Worm (Caenorhabditis elegans) whole organism, L3 larva: ENCODE results near the gene T08G3.6.

Experiments used
- R02D3.7 ChIP-seq: fragments of 150-350 bp; optimal IDR thresholded peaks from 2 replicates; lab custom pipeline; 2014; ENCODE audit warnings: missing biosample characterization, missing genetic modification characterization
- ceh-16 ChIP-seq: sonication (generic microtip); optimal IDR thresholded peaks from 2 replicates; lab custom pipeline; 2017; ENCODE audit warnings: missing biosample characterization, missing genetic modification characterization
- ceh-28 ChIP-seq: fragments of 150-350 bp; optimal IDR thresholded peaks from 2 replicates; lab custom pipeline; 2014; ENCODE audit warnings: missing biosample characterization, missing genetic modification reagents, missing genetic modification characterization
- ceh-82 ChIP-seq: fragments of 150-350 bp; optimal IDR thresholded peaks from 2 replicates; lab custom pipeline; 2014; ENCODE audit warnings: missing biosample characterization, missing genetic modification characterization
- ceh-9 ChIP-seq: sonication (generic microtip); optimal IDR thresholded peaks from 2 replicates; lab custom pipeline; 2018; ENCODE audit warnings: missing biosample characterization, missing genetic modification characterization
- daf-12 ChIP-seq: fragments of 150-350 bp; optimal IDR thresholded peaks from 2 replicates; lab custom pipeline; 2014; ENCODE audit warnings: missing biosample characterization, missing genetic modification reagents, missing genetic modification characterization
- egl-5 ChIP-seq: fragments of 150-350 bp; optimal IDR thresholded peaks from 2 replicates; lab custom pipeline; 2017; ENCODE audit warnings: missing biosample characterization, missing genetic modification reagents, missing genetic modification characterization, inconsistent platforms
- elt-1 ChIP-seq: fragments of 150-350 bp; optimal IDR thresholded peaks from 2 replicates; lab custom pipeline; 2014; ENCODE audit warnings: missing biosample characterization, missing genetic modification characterization
- elt-2 ChIP-seq: sonication (generic microtip); optimal IDR thresholded peaks from 2 replicates; lab custom pipeline; 2016; ENCODE audit warnings: missing genetic modification reagents, mild to moderate bottlenecking, missing genetic modification characterization, missing compliant biosample characterization
- elt-3 ChIP-seq, 3 experiments: fragments of 150-350 bp in 1 of 3; sonication (generic microtip) in 2 of 3; optimal IDR thresholded peaks; 2 replicates in 2 of 3; 4 replicates in 1 of 3; lab custom pipeline; 2014 to 2017; ENCODE audit warnings: missing biosample characterization in 3 of 3, missing genetic modification characterization in 3 of 3
- fkh-10 ChIP-seq: sonication (generic microtip); optimal IDR thresholded peaks from 2 replicates; lab custom pipeline; 2017; ENCODE audit warnings: missing biosample characterization, missing genetic modification reagents, missing genetic modification characterization
- fkh-2 ChIP-seq: fragments of 150-350 bp; optimal IDR thresholded peaks from 2 replicates; lab custom pipeline; 2014; ENCODE audit warnings: missing biosample characterization, missing genetic modification reagents, missing genetic modification characterization
- hmg-11 ChIP-seq: sonication (generic microtip); optimal IDR thresholded peaks from 2 replicates; lab custom pipeline; 2016; ENCODE audit warnings: missing genetic modification characterization, missing compliant biosample characterization
- lin-15B ChIP-seq: fragments of 150-350 bp; optimal IDR thresholded peaks from 2 replicates; lab custom pipeline; 2014; ENCODE audit warnings: missing biosample characterization, missing genetic modification characterization
- lin-39 ChIP-seq: fragments of 150-350 bp; optimal IDR thresholded peaks from 2 replicates; lab custom pipeline; 2018; ENCODE audit warnings: missing biosample characterization, missing genetic modification reagents, missing genetic modification characterization
- lsy-12 ChIP-seq: sonication (generic microtip); optimal IDR thresholded peaks from 2 replicates; lab custom pipeline; 2016; ENCODE audit warnings: mild to moderate bottlenecking, missing genetic modification characterization, missing compliant biosample characterization
- mdl-1 ChIP-seq: fragments of 150-350 bp; optimal IDR thresholded peaks from 2 replicates; lab custom pipeline; 2014; ENCODE audit warnings: missing biosample characterization, missing genetic modification characterization
- mml-1 ChIP-seq: fragments of 150-350 bp; sonication (generic microtip); optimal IDR thresholded peaks from 3 replicates; lab custom pipeline; 2014; ENCODE audit warnings: missing biosample characterization, missing genetic modification characterization
- nfya-1 ChIP-seq: sonication (generic microtip); optimal IDR thresholded peaks from 2 replicates; lab custom pipeline; 2017; ENCODE audit warnings: missing genetic modification characterization, mild to moderate bottlenecking, missing compliant biosample characterization, antibody characterized with exemption, moderate library complexity; ENCODE audit not compliant: insufficient read depth
- nhr-23 ChIP-seq: fragments of 150-350 bp; optimal IDR thresholded peaks from 2 replicates; lab custom pipeline; 2014; ENCODE audit warnings: missing biosample characterization, missing genetic modification reagents, missing genetic modification characterization
- nhr-25 ChIP-seq: sonication (generic microtip); optimal IDR thresholded peaks from 2 replicates; lab custom pipeline; 2017; ENCODE audit warnings: missing biosample characterization, missing genetic modification characterization
- nhr-28 ChIP-seq: fragments of 150-350 bp; optimal IDR thresholded peaks from 2 replicates; lab custom pipeline; 2014; ENCODE audit warnings: missing biosample characterization, missing genetic modification characterization
- nhr-43 ChIP-seq: sonication (generic microtip); optimal IDR thresholded peaks from 2 replicates; lab custom pipeline; 2016; ENCODE audit warnings: mild to moderate bottlenecking, missing genetic modification characterization, missing compliant biosample characterization; ENCODE audit not compliant: poor library complexity, severe bottlenecking
- nhr-67 ChIP-seq: fragments of 150-350 bp; optimal IDR thresholded peaks from 2 replicates; lab custom pipeline; 2014; ENCODE audit warnings: missing biosample characterization, missing genetic modification characterization
- nhr-76 ChIP-seq: fragments of 150-350 bp; sonication (generic microtip); optimal IDR thresholded peaks from 5 replicates; lab custom pipeline; 2014; ENCODE audit warnings: missing biosample characterization, missing genetic modification characterization
- nhr-77 ChIP-seq: fragments of 150-350 bp; optimal IDR thresholded peaks from 2 replicates; lab custom pipeline; 2014; ENCODE audit warnings: missing biosample characterization, missing genetic modification characterization
- pha-4 ChIP-seq: fragments of 150-350 bp; optimal IDR thresholded peaks from 2 replicates; lab custom pipeline; 2014; ENCODE audit warnings: missing biosample characterization, missing genetic modification reagents, missing genetic modification characterization
- pqm-1 ChIP-seq: fragments of 150-350 bp; optimal IDR thresholded peaks from 2 replicates; lab custom pipeline; 2017; ENCODE audit warnings: missing biosample characterization, missing genetic modification characterization, inconsistent platforms
- sea-2 ChIP-seq: fragments of 150-350 bp; sonication (generic microtip); optimal IDR thresholded peaks from 4 replicates; lab custom pipeline; 2014; ENCODE audit warnings: missing biosample characterization, missing genetic modification reagents, missing genetic modification characterization
- skn-1 ChIP-seq: fragments of 150-350 bp; optimal IDR thresholded peaks from 2 replicates; lab custom pipeline; 2014; ENCODE audit warnings: missing biosample characterization, missing genetic modification characterization
- snpc-4 ChIP-seq: fragments of 150-350 bp; optimal IDR thresholded peaks from 2 replicates; lab custom pipeline; 2014; ENCODE audit warnings: missing biosample characterization, missing genetic modification characterization
- tbx-2 ChIP-seq: sonication (generic microtip); optimal IDR thresholded peaks from 2 replicates; lab custom pipeline; 2016; ENCODE audit warnings: mild to moderate bottlenecking, missing genetic modification characterization, missing compliant biosample characterization
- unc-39 ChIP-seq: sonication (generic microtip); optimal IDR thresholded peaks from 4 replicates; lab custom pipeline; 2017; ENCODE audit warnings: missing biosample characterization, missing genetic modification characterization
- unc-62 ChIP-seq: fragments of 150-350 bp; sonication (generic microtip); optimal IDR thresholded peaks from 4 replicates; lab custom pipeline; 2014; ENCODE audit warnings: missing biosample characterization, missing genetic modification reagents, missing genetic modification characterization
- zag-1 ChIP-seq: fragments of 150-350 bp; optimal IDR thresholded peaks from 2 replicates; lab custom pipeline; 2014; ENCODE audit warnings: missing biosample characterization, missing genetic modification characterization
- ztf-11 ChIP-seq: fragments of 150-350 bp; optimal IDR thresholded peaks from 2 replicates; lab custom pipeline; 2014; ENCODE audit warnings: missing biosample characterization, missing genetic modification characterization
- ztf-4 ChIP-seq: fragments of 150-350 bp; optimal IDR thresholded peaks from 2 replicates; lab custom pipeline; 2014; ENCODE audit warnings: missing biosample characterization, missing genetic modification characterization

Gene T08G3.6

ce11 chrV:16445676-16446075 is at the start of gene T08G3.6:
T08G3.6 (plus strand) TSS chrV:16445976.
- no peak for TF ChIP-seq nhr-28 (tag; lab: Kevin White, UChicago)
- no peak for TF ChIP-seq zag-1 (tag; lab: Kevin White, UChicago)
- TF ChIP-seq sea-2 (GFP tag; lab: Kevin White, UChicago): no peak
- no peak for TF ChIP-seq ceh-9 (tag; lab: Kevin White, UChicago)
- no peak for TF ChIP-seq nhr-76 (tag; lab: Kevin White, UChicago)
- no peak for TF ChIP-seq nfya-1
- no peak for TF ChIP-seq ztf-11
- TF ChIP-seq pha-4: no peak
- TF ChIP-seq hmg-11 (tag; lab: Kevin White, UChicago): no peak
- TF ChIP-seq unc-39 (tag; lab: Kevin White, UChicago): no peak
- TF ChIP-seq ceh-82 (tag; lab: Kevin White, UChicago): no peak
- TF ChIP-seq nhr-23 (tag; lab: Kevin White, UChicago): no peak
- TF ChIP-seq egl-5 (tag; lab: Kevin White, UChicago): no peak
- TF ChIP-seq nhr-77: no peak
- TF ChIP-seq unc-62: no peak
- no peak for TF ChIP-seq pqm-1
- TF ChIP-seq nhr-43: no peak
- TF ChIP-seq, all 47 proteins: peak for 0

- TF ChIP-seq lsy-12 (tag; lab: Kevin White, UChicago) (no peak), mml-1 (no peak), daf-12 (tag; lab: Kevin White, UChicago) (no peak), pha-4 (no peak), mdl-1 (tag; lab: Kevin White, UChicago) (no peak), elt-3 (tag; optimal IDR thresholded peaks at IDR 0.05; lab: Kevin White, UChicago) (no peak), R02D3.7 (tag; lab: Kevin White, UChicago) (no peak), ceh-16 (tag; lab: Kevin White, UChicago) (no peak), egl-5 (tag; lab: Kevin White, UChicago) (no peak), nhr-28 (tag; lab: Kevin White, UChicago) (no peak), nhr-76 (tag; lab: Kevin White, UChicago) (no peak), snpc-4 (tag; lab: Kevin White, UChicago) (no peak), nhr-67 (tag; lab: Kevin White, UChicago) (no peak), sea-2 (GFP tag; lab: Kevin White, UChicago) (no peak)
Observed at ce11 chrV:16399388-16399787, 46.4 kb upstream of the T08G3.6 start, which contains the start of gene sre-36. sre-36 (plus strand) TSS chrV:16399688.

ce11 chrV:16401519-16401918 is 44.3 kb upstream of the T08G3.6 start, which contains the start of gene F13A7.14:
F13A7.14 (plus strand) TSS chrV:16401891.
- TF ChIP-seq elt-2 (tag; lab: Kevin White, UChicago): peak; percentile 41
- no peak for TF ChIP-seq fkh-2 (tag; lab: Kevin White, UChicago)
- TF ChIP-seq ztf-4 (tag; lab: Kevin White, UChicago): no peak
- TF ChIP-seq lsy-12 (tag; lab: Kevin White, UChicago): peak; percentile 73
- TF ChIP-seq lin-15B: peak; percentile 76
- TF ChIP-seq pha-4: peak; percentile 73
- peak; percentile 63 for TF ChIP-seq hmg-11 (tag; lab: Kevin White, UChicago)
- TF ChIP-seq unc-39 (tag; lab: Kevin White, UChicago): no peak
- TF ChIP-seq nhr-23 (tag; lab: Kevin White, UChicago): peak; percentile 81
- peak; percentile 90 for TF ChIP-seq nhr-43
- peak; percentile 16 for TF ChIP-seq ceh-28 (tag; lab: Kevin White, UChicago)
- TF ChIP-seq elt-1 (tag; lab: Kevin White, UChicago): peak; percentile 17
- TF ChIP-seq egl-5 (tag; lab: Kevin White, UChicago): no peak
- TF ChIP-seq nhr-25 (tag; lab: Kevin White, UChicago): peak; percentile 45
- TF ChIP-seq nfya-1: peak; percentile 83
- TF ChIP-seq lin-39 (tag; lab: Kevin White, UChicago): peak; percentile 65
- TF ChIP-seq R02D3.7 (tag; lab: Kevin White, UChicago): peak; percentile 59
- peak; percentile 26 for TF ChIP-seq pqm-1
- TF ChIP-seq snpc-4 (tag; lab: Kevin White, UChicago): peak; percentile 88
- no peak for TF ChIP-seq tbx-2
- TF ChIP-seq skn-1 (tag; lab: Kevin White, UChicago): peak; percentile 29
- no peak for TF ChIP-seq nhr-77
- TF ChIP-seq fkh-10 (GFP tag; lab: Kevin White, UChicago): peak; percentile 14
